Fruit fly (Drosophila melanogaster) whole organism, embryonic: Measurements from ENCODE around the gene CG15642.

ENCODE experiments used
- ATbp ChIP-seq: fragments of 200-800 bp; sonication (Bioruptor generic); optimal IDR thresholded peaks from 2 replicates; lab custom pipeline; 2017; ENCODE audit warnings: missing biosample characterization, mild to moderate bottlenecking, missing genetic modification characterization, missing genetic modification reagents
- CG11456 ChIP-seq: fragments of 200-800 bp; sonication (Bioruptor generic); IDR thresholded peaks from 3 replicates; pipeline ENCODE4 v1.3.6; 2022; ENCODE audit warnings: missing biosample characterization, missing genetic modification characterization
- CG11560 ChIP-seq: fragments of 200-800 bp; sonication (Bioruptor generic); IDR thresholded peaks from 3 replicates; pipeline ENCODE4 v1.3.6; 2022; ENCODE audit warnings: missing biosample characterization, missing genetic modification characterization
- CG12071 ChIP-seq: fragments of 200-800 bp; sonication (Bioruptor generic); optimal IDR thresholded peaks from 3 replicates; lab custom pipeline; 2018; ENCODE audit warnings: missing biosample characterization, mild to moderate bottlenecking, missing genetic modification characterization
- CG17361 ChIP-seq: fragments of 200-800 bp; sonication (Bioruptor generic); IDR thresholded peaks from 3 replicates; pipeline ENCODE4 v1.3.6; 2022; ENCODE audit warnings: missing biosample characterization, missing genetic modification characterization
- CG17612 ChIP-seq: fragments of 200-800 bp; sonication (Bioruptor generic); IDR thresholded peaks from 2 replicates; pipeline ENCODE4 v1.3.6; 2022; ENCODE audit warnings: missing biosample characterization, missing genetic modification characterization
- CG31224 ChIP-seq: fragments of 200-800 bp; sonication (Bioruptor generic); IDR thresholded peaks from 2 replicates; pipeline ENCODE4 v1.3.6; 2022; ENCODE audit warnings: missing biosample characterization, missing genetic modification characterization
- CG34376 ChIP-seq: fragments of 200-800 bp; sonication (Bioruptor generic); optimal IDR thresholded peaks from 2 replicates; lab custom pipeline; 2018; ENCODE audit warnings: missing biosample characterization, mild to moderate bottlenecking, missing genetic modification characterization
- CG4617 ChIP-seq: fragments of 200-800 bp; sonication (Bioruptor generic); optimal IDR thresholded peaks from 3 replicates; lab custom pipeline; 2016; ENCODE audit warnings: missing biosample characterization, missing genetic modification characterization, borderline replicate concordance
- CG4820 ChIP-seq: fragments of 200-800 bp; sonication (Bioruptor generic); optimal IDR thresholded peaks from 3 replicates; lab custom pipeline; 2016; ENCODE audit warnings: missing biosample characterization, missing genetic modification characterization
- CG6254 ChIP-seq: fragments of 200-800 bp; sonication (Bioruptor generic); optimal IDR thresholded peaks from 3 replicates; lab custom pipeline; 2017; ENCODE audit warnings: mild to moderate bottlenecking, missing biosample characterization, missing genetic modification reagents, missing genetic modification characterization
- CG6683 ChIP-seq: fragments of 200-800 bp; sonication (Bioruptor generic); optimal IDR thresholded peaks from 2 replicates; lab custom pipeline; 2017; ENCODE audit warnings: missing biosample characterization, mild to moderate bottlenecking, missing genetic modification characterization, missing genetic modification reagents
- CG6791 ChIP-seq: fragments of 200-800 bp; sonication (Bioruptor generic); IDR thresholded peaks from 3 replicates; pipeline ENCODE4 v1.3.6; 2022; ENCODE audit warnings: missing biosample characterization, missing genetic modification characterization; ENCODE audit not compliant: partially characterized antibody
- CG6813 ChIP-seq: fragments of 200-800 bp; sonication (Bioruptor generic); optimal IDR thresholded peaks from 2 replicates; lab custom pipeline; 2017; ENCODE audit warnings: missing biosample characterization, missing genetic modification characterization, mild to moderate bottlenecking, moderate library complexity, missing genetic modification reagents
- CG9215 ChIP-seq: fragments of 200-800 bp; sonication (Bioruptor generic); IDR thresholded peaks from 2 replicates; pipeline ENCODE4 v1.3.6; 2022; ENCODE audit warnings: missing biosample characterization, missing genetic modification characterization
- CHES-1-like ChIP-seq: fragments of 200-800 bp; sonication (Bioruptor generic); optimal IDR thresholded peaks from 2 replicates; lab custom pipeline; 2016; ENCODE audit warnings: missing biosample characterization, missing genetic modification characterization
- Camta ChIP-seq: fragments of 200-800 bp; sonication (Bioruptor generic); optimal IDR thresholded peaks from 2 replicates; lab custom pipeline; 2016; ENCODE audit warnings: missing biosample characterization, missing genetic modification characterization
- D19B ChIP-seq: fragments of 200-800 bp; sonication (Bioruptor generic); optimal IDR thresholded peaks from 2 replicates; lab custom pipeline; 2017; ENCODE audit warnings: missing biosample characterization, mild to moderate bottlenecking, missing genetic modification characterization
- Doc3 ChIP-seq: fragments of 200-800 bp; sonication (Bioruptor generic); IDR thresholded peaks from 3 replicates; pipeline ENCODE4 v1.3.6; 2022; ENCODE audit warnings: missing biosample characterization, missing genetic modification characterization; ENCODE audit not compliant: partially characterized antibody
- Kr ChIP-seq: fragments of 200-800 bp; sonication (Bioruptor generic); optimal IDR thresholded peaks from 2 replicates; lab custom pipeline; 2017; ENCODE audit warnings: missing biosample characterization, mild to moderate bottlenecking, missing genetic modification characterization
- Med ChIP-seq: fragments of 200-800 bp; sonication (Bioruptor generic); peaks from one replicate; lab custom pipeline; 2016; ENCODE audit warnings: missing biosample characterization, missing genetic modification characterization, mild to moderate bottlenecking, inconsistent platforms, moderate library complexity
- Myb ChIP-seq: fragments of 200-800 bp; sonication (Bioruptor generic); optimal IDR thresholded peaks from 2 replicates; lab custom pipeline; 2016; ENCODE audit warnings: missing biosample characterization, missing genetic modification characterization
- Side ChIP-seq: fragments of 200-800 bp; sonication (Bioruptor generic); optimal IDR thresholded peaks from 2 replicates; lab custom pipeline; 2016; ENCODE audit warnings: missing biosample characterization, missing genetic modification characterization
- Sin3A ChIP-seq: fragments of >200 bp; optimal IDR thresholded peaks from 2 replicates; lab custom pipeline; 2018
- TFAM ChIP-seq: fragments of 200-800 bp; sonication (Bioruptor generic); optimal IDR thresholded peaks from 2 replicates; lab custom pipeline; 2017; ENCODE audit warnings: missing biosample characterization, missing genetic modification characterization, inconsistent platforms
- Tbp ChIP-seq: fragments of >200 bp; optimal IDR thresholded peaks from 2 replicates; lab custom pipeline; 2018; ENCODE audit warnings: missing biosample characterization, missing genetic modification characterization
- ab ChIP-seq: fragments of 200-800 bp; sonication (Bioruptor generic); optimal IDR thresholded peaks from 2 replicates; lab custom pipeline; 2016; ENCODE audit warnings: missing biosample characterization, missing genetic modification characterization
- ato ChIP-seq: fragments of 200-800 bp; sonication (Bioruptor generic); IDR thresholded peaks from 2 replicates; pipeline ENCODE4 v1.3.6; 2022; ENCODE audit warnings: missing biosample characterization, missing genetic modification characterization; ENCODE audit not compliant: partially characterized antibody
- bbx ChIP-seq: fragments of 200-800 bp; sonication (Bioruptor generic); IDR thresholded peaks from 2 replicates; pipeline ENCODE4 v1.3.6; 2022; ENCODE audit warnings: missing biosample characterization, missing genetic modification characterization; ENCODE audit not compliant: partially characterized antibody
- btn ChIP-seq: fragments of 200-800 bp; sonication (Bioruptor generic); optimal IDR thresholded peaks from 2 replicates; lab custom pipeline; 2016; ENCODE audit warnings: missing biosample characterization, missing genetic modification characterization
- croc ChIP-seq: fragments of 200-800 bp; sonication (Bioruptor generic); conservative IDR thresholded peaks from 3 replicates; pipeline ENCODE4 v1.3.6; 2022; ENCODE audit warnings: missing biosample characterization, missing genetic modification characterization
- dm ChIP-seq: fragments of 200-800 bp; sonication (Bioruptor generic); optimal IDR thresholded peaks from 3 replicates; lab custom pipeline; 2016; ENCODE audit warnings: missing biosample characterization, missing genetic modification characterization
- fd3F ChIP-seq: fragments of 200-800 bp; sonication (Bioruptor generic); optimal IDR thresholded peaks from 2 replicates; lab custom pipeline; 2018; ENCODE audit warnings: missing biosample characterization, mild to moderate bottlenecking, missing genetic modification characterization, moderate library complexity
- gem ChIP-seq: fragments of 200-800 bp; sonication (Bioruptor generic); optimal IDR thresholded peaks from 2 replicates; lab custom pipeline; 2019; ENCODE audit warnings: missing biosample characterization, mild to moderate bottlenecking, missing genetic modification characterization, moderate library complexity
- gsb ChIP-seq: fragments of 200-800 bp; sonication (Bioruptor generic); IDR thresholded peaks from 2 replicates; pipeline ENCODE4 v1.3.6; 2022; ENCODE audit warnings: missing biosample characterization, missing genetic modification characterization
- ken ChIP-seq: fragments of 200-800 bp; sonication (Bioruptor generic); IDR thresholded peaks from 3 replicates; pipeline ENCODE4 v1.3.6; 2022; ENCODE audit warnings: missing biosample characterization, missing genetic modification characterization
- lab ChIP-seq: fragments of 200-800 bp; sonication (Bioruptor generic); optimal IDR thresholded peaks from 3 replicates; lab custom pipeline; 2017; ENCODE audit warnings: missing biosample characterization, missing genetic modification characterization, mild to moderate bottlenecking, moderate library complexity, missing genetic modification reagents
- mld ChIP-seq: fragments of 200-800 bp; sonication (Bioruptor generic); IDR thresholded peaks from 3 replicates; pipeline ENCODE4 v1.3.6; 2022; ENCODE audit warnings: missing biosample characterization, missing genetic modification characterization; ENCODE audit not compliant: partially characterized antibody
- psq ChIP-seq: fragments of 200-800 bp; sonication (Bioruptor generic); optimal IDR thresholded peaks from 2 replicates; lab custom pipeline; 2017; ENCODE audit warnings: missing biosample characterization, missing genetic modification characterization
- ranshi ChIP-seq: fragments of 200-800 bp; sonication (Bioruptor generic); IDR thresholded peaks from 2 replicates; pipeline ENCODE4 v1.3.6; 2022; ENCODE audit warnings: missing biosample characterization, missing genetic modification characterization
- row ChIP-seq: fragments of 200-800 bp; sonication (Bioruptor generic); IDR thresholded peaks from 3 replicates; pipeline ENCODE4 v1.3.6; 2022; ENCODE audit warnings: missing biosample characterization, missing genetic modification characterization
- schlank ChIP-seq: fragments of 200-800 bp; sonication (Bioruptor generic); optimal IDR thresholded peaks from 2 replicates; lab custom pipeline; 2018; ENCODE audit warnings: missing biosample characterization, mild to moderate bottlenecking, missing genetic modification characterization
- ssp ChIP-seq: fragments of 200-800 bp; sonication (Bioruptor generic); IDR thresholded peaks from 2 replicates; pipeline ENCODE4 v1.3.6; 2022; ENCODE audit warnings: missing biosample characterization, missing genetic modification characterization
- tll ChIP-seq, 2 experiments: fragments of 200-800 bp in 1 of 2; fragments of >200 bp in 1 of 2; sonication (Bioruptor generic) in 1 of 2; optimal IDR thresholded peaks; 2 replicates each; lab custom pipeline; 2017 to 2019; ENCODE audit warnings: missing biosample characterization in 2 of 2, missing genetic modification characterization in 2 of 2, mild to moderate bottlenecking in 1 of 2, moderate library complexity in 1 of 2
- trem ChIP-seq: fragments of 200-800 bp; optimal IDR thresholded peaks from 3 replicates; lab custom pipeline; 2019; ENCODE audit warnings: missing biosample characterization, mild to moderate bottlenecking, missing genetic modification characterization, moderate library complexity
- tup ChIP-seq: fragments of 200-800 bp; sonication (Bioruptor generic); optimal IDR thresholded peaks from 2 replicates; lab custom pipeline; 2016; ENCODE audit warnings: missing biosample characterization, mild to moderate bottlenecking, missing genetic modification characterization, moderate library complexity
- twi ChIP-seq: fragments of 200-800 bp; optimal IDR thresholded peaks from 2 replicates; lab custom pipeline; 2019; ENCODE audit warnings: missing biosample characterization, mild to moderate bottlenecking, missing genetic modification characterization, moderate library complexity
- vnd ChIP-seq: fragments of 200-800 bp; sonication (Bioruptor generic); IDR thresholded peaks from 3 replicates; pipeline ENCODE4 v1.3.6; 2022; ENCODE audit warnings: missing biosample characterization, missing genetic modification characterization; ENCODE audit not compliant: partially characterized antibody
- wek ChIP-seq: fragments of 200-800 bp; sonication (Bioruptor generic); optimal IDR thresholded peaks from 3 replicates; lab custom pipeline; 2018; ENCODE audit warnings: missing biosample characterization, mild to moderate bottlenecking, missing genetic modification characterization, moderate library complexity

CG15642 gene

DNA sequence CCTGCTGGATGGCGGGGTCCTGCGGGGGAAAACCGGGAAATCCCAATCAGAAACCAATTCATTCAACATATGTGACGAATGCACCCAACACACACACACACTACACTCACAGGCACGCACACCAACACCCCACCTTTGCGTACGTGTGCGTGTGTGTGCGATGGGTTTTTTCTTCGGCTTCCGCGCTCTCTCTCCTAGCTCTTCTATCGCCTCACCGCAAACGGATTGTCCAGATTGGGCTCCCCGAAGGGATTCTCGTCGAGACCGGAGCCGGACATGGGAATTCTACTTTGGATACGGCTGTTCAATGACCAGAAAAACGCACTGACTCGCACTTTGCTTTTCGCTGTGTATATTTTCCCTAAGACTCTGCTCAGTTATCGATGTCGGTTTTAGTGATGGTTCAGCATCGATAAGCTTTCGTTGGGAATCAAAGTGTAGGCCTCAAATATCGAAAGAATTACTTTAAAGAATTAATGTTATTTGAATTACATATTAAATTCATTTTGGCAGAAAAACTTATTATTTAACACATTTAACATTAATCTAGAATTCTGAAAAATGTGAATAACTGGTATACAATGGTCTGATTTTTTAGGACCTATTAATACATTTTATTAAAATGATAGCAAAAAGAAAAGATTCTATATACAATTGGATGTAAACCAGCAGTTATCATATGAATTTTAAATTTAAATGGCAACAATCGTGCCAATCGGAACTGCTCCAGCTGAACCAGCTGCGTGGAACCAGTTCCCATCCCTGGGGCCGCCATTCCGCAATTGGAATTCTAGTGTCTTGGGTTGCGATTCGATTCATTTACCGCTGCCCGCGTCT is 17.8 kb downstream of the CG15642 start, which contains the start of the genes Scamp and Ahcy (continued):
- TF ChIP-seq CHES-1-like (no peak), btn (GFP tag; lab: Kevin White, UChicago) (no peak), fd3F (GFP tag; lab: Kevin White, UChicago) (no peak), psq (GFP tag; lab: Kevin White, UChicago) (no peak), Doc3 (GFP tag; lab: Robert Waterston, UW) (0 out of 3 replicates have a peak, but pooled peaks have one; percentile 42), CG31224 (GFP tag; lab: Robert Waterston, UW) (no peak), CG4820 (GFP tag; lab: Kevin White, UChicago) (no peak), bbx (GFP tag; lab: Robert Waterston, UW) (peak; percentile 28; the same call in 1 of the 2 replicates), twi (tag; lab: Kevin White, UChicago) (no peak), CG4617 (GFP tag; lab: Kevin White, UChicago) (peak; percentile 56), CG34376 (no peak), Camta (GFP tag; lab: Kevin White, UChicago) (no peak), row (GFP tag; lab: Robert Waterston, UW) (peak; percentile 46; the same call in 2 of the 3 replicates), tup (GFP tag; lab: Kevin White, UChicago) (no peak), CG6791 (GFP tag; lab: Robert Waterston, UW) (0 out of 3 replicates have a peak, but pooled peaks have one; percentile 30), Tbp (GFP tag; lab: Kevin White, UChicago) (no peak), ATbp (no peak), CG12071 (GFP tag; lab: Kevin White, UChicago) (no peak), wek (no peak), CG6683 (GFP tag; lab: Kevin White, UChicago) (no peak), trem (tag; lab: Kevin White, UChicago) (peak; percentile 21), CG17612 (GFP tag; lab: Robert Waterston, UW) (no peak), croc (GFP tag; lab: Robert Waterston, UW) (no peak), Kr (GFP tag; lab: Kevin White, UChicago) (no peak), CG11560 (tag; lab: Robert Waterston, UW) (no peak), Med (GFP tag; lab: Kevin White, UChicago) (peak; percentile 66), ranshi (no peak), CG6254 (no peak), CG11456 (no peak), mld (GFP tag; lab: Robert Waterston, UW) (no peak), Myb (GFP tag; lab: Kevin White, UChicago) (peak; percentile 22), tll (GFP tag; optimal IDR thresholded peaks at IDR 0.05; lab: Kevin White, UChicago) (no peak), Side (no peak), ssp (no peak), TFAM (GFP tag; lab: Kevin White, UChicago) (no peak), CG9215 (GFP tag; lab: Robert Waterston, UW) (no peak), ken (no peak), CG6813 (GFP tag; lab: Kevin White, UChicago) (no peak), lab (GFP tag; lab: Kevin White, UChicago) (no peak), CG17361 (GFP tag; lab: Robert Waterston, UW) (peak; percentile 57; the same call in 2 of the 3 replicates), D19B (GFP tag; lab: Kevin White, UChicago) (no peak), dm (GFP tag; lab: Kevin White, UChicago) (no peak), Sin3A (lab: Kevin White, UChicago) (peak; percentile 34), gem (tag; lab: Kevin White, UChicago) (no peak), ab (no peak), gsb (GFP tag; lab: Robert Waterston, UW) (no peak), ato (GFP tag; lab: Robert Waterston, UW) (peak; percentile 14; the same call in 1 of the 2 replicates), vnd (peak; percentile 47; the same call in 1 of the 3 replicates), schlank (tag; lab: Kevin White, UChicago) (no peak)
